Worm (Caenorhabditis elegans) whole organism, L3 larva: ENCODE data around the gene C26E6.1.

Source experiments
- aly-2 ChIP-seq: fragments of 150-350 bp; optimal IDR thresholded peaks from 2 replicates; lab custom pipeline; 2014; ENCODE audit warnings: missing biosample characterization, missing genetic modification characterization
- ama-1 ChIP-seq: fragments of 150-350 bp; optimal IDR thresholded peaks from 2 replicates; lab custom pipeline; 2018
- ceh-9 ChIP-seq: sonication (generic microtip); optimal IDR thresholded peaks from 2 replicates; lab custom pipeline; 2018; ENCODE audit warnings: missing biosample characterization, missing genetic modification characterization
- fos-1 ChIP-seq: fragments of 150-350 bp; optimal IDR thresholded peaks from 2 replicates; lab custom pipeline; 2014; ENCODE audit warnings: missing biosample characterization, missing genetic modification characterization
- lin-39 ChIP-seq: fragments of 150-350 bp; optimal IDR thresholded peaks from 2 replicates; lab custom pipeline; 2018; ENCODE audit warnings: missing biosample characterization, missing genetic modification reagents, missing genetic modification characterization
- mdl-1 ChIP-seq: fragments of 150-350 bp; optimal IDR thresholded peaks from 2 replicates; lab custom pipeline; 2014; ENCODE audit warnings: missing biosample characterization, missing genetic modification characterization
- nhr-11 ChIP-seq: fragments of 150-350 bp; optimal IDR thresholded peaks from 2 replicates; lab custom pipeline; 2014; ENCODE audit warnings: missing biosample characterization, missing genetic modification characterization
- nhr-25 ChIP-seq: sonication (generic microtip); optimal IDR thresholded peaks from 2 replicates; lab custom pipeline; 2017; ENCODE audit warnings: missing biosample characterization, missing genetic modification characterization
- nhr-76 ChIP-seq: fragments of 150-350 bp; sonication (generic microtip); optimal IDR thresholded peaks from 5 replicates; lab custom pipeline; 2014; ENCODE audit warnings: missing biosample characterization, missing genetic modification characterization
- nhr-77 ChIP-seq: fragments of 150-350 bp; optimal IDR thresholded peaks from 2 replicates; lab custom pipeline; 2014; ENCODE audit warnings: missing biosample characterization, missing genetic modification characterization
- pha-4 ChIP-seq: fragments of 150-350 bp; optimal IDR thresholded peaks from 2 replicates; lab custom pipeline; 2014; ENCODE audit warnings: missing biosample characterization, missing genetic modification reagents, missing genetic modification characterization
- ztf-4 ChIP-seq: fragments of 150-350 bp; optimal IDR thresholded peaks from 2 replicates; lab custom pipeline; 2014; ENCODE audit warnings: missing biosample characterization, missing genetic modification characterization

DNA sequence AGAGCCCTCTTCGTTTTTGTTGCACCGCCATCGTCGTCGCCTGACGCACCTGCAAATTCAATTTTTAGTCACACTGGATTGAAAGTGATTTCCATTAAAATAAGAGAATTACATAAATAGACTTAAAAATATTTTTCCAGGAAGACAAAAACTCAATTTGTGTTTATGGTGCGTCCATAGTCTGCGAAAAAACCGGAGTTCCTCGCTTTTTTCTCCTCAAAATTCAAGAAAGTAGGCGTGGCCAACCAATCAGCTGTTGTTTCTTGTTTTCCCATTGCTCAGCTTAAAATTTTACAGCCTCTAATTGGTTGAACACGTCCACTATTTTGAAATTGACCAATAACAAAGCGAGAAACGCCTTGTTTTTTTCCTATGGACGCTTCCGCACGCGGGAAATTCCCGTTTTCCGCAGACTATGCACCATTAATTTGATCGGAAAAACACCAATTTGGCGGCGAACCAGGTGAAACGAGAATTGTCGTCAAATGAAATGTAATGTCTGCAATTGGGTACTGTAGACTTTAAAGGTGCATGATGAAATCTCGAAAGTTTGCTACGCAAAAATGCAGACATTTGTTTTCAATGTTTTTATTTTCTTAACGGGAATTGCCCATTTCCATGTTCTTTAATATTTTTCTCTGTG, 27.9 kb downstream of the C26E6.1 start, which contains the start of gene C27F2.7:
- TF ChIP-seq ztf-4 (no peak), nhr-11 (no peak), mdl-1 (tag; lab: Kevin White, UChicago) (no peak), nhr-77 (tag; lab: Kevin White, UChicago) (no peak), ama-1 (lab: Kevin White, UChicago) (no peak), pha-4 (tag; lab: Kevin White, UChicago) (no peak), aly-2 (tag; lab: Kevin White, UChicago) (no peak), nhr-76 (tag; lab: Kevin White, UChicago) (no peak), lin-39 (tag; lab: Kevin White, UChicago) (no peak), ceh-9 (tag; lab: Kevin White, UChicago) (no peak), fos-1 (tag; lab: Kevin White, UChicago) (no peak), nhr-25 (tag; lab: Kevin White, UChicago) (no peak)
